Fruit fly (Drosophila melanogaster) Kc167 (cell line): ENCODE results near the gene Mms19.

Experiments
- Myc ChIP-seq: fragments of >200 bp; optimal IDR thresholded peaks from 2 replicates; lab custom pipeline; 2017; ENCODE audit warnings: missing external identifiers
- h ChIP-seq: fragments of >200 bp; optimal IDR thresholded peaks from 3 replicates; lab custom pipeline; 2018; ENCODE audit warnings: missing external identifiers

DNA sequence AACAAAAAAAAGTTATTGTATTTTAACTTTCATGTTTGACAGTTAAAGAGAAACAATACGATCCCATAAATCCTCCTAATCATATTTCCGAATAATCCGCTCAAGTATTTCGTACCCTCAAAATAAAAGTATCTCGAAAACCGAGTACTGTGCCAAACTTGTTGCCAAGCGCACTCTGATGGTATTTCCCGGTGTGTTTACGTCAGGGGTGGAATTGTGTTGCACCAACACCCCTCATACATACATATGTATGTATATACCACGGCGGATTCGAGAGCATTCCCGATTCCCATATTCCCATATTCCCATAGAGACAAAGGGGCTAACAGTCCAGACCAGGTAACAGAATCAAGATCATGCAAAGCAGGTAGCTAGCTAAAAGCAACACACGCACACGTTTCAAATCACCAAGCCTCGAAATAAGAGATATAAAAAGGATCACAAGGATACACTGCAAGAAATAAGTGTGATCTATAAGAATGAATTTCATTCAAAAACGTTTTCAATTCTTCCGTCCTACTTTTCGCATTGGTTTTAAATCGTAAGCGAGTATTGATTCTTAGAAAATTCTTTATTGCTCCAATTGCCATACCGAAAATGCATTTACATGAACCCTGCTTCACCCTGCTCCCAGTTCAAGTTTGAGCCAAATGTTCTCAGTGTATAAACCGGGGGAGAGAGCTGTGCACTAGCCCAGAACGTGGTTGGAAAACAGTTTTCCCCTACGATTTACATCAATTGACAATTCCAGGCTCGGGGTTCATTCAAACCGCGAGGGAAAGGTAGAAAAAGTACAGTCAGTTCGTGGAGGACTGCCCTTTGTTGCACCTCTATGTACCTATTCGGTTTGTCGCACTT, 20.2 kb upstream of the Mms19 start:
- TF ChIP-seq Myc (lab: Kevin White, UChicago) (no peak), h (lab: Kevin White, UChicago) (no peak)
